Fruit fly (Drosophila melanogaster): ENCODE results near the gene CG18628.

DNA sequence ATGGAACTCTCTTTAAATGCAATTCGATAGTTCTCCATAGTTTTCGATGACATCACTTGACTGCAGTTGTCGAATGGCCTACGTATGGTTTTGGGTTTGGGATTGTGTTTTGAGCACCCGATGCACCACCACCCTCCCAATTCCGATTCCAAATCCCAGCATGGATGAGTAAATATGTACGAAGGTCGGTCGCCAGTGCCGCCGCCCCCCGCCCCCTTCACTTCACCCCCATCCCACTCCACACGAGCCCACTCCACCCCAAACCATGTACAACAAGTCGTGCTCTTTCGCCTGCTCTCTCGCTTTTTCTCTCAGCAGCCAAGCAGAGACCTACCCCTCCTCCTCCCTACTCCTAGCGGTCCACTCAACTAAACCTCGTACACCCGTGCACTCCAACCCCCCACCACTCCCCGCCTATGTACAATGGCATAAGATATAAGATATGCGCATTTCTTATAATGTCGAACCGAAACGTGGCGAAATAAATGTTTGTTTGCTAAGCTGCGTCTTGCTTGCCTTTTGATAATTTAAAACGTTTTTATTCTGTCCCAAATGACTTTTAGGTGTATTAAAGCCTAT is 41.3 kb downstream of the CG18628 start:
- TF ChIP-seq gl (tag; optimal IDR thresholded peaks at IDR 0.05) (no peak), CG34367 (tag; optimal IDR thresholded peaks at IDR 0.05) (no peak), Pif1A (GFP tag; optimal IDR thresholded peaks at IDR 0.05) (no peak), CG9948 (tag; optimal IDR thresholded peaks at IDR 0.05) (no peak), CG15710 (tag; optimal IDR thresholded peaks at IDR 0.05) (no peak), CG12605 (GFP tag; IDR thresholded peaks at IDR 0.05) (peak; percentile 47; the same call in 1 of the 2 replicates), CG17806 (tag; optimal IDR thresholded peaks at IDR 0.05) (no peak), Ets98B (GFP tag; IDR thresholded peaks at IDR 0.05) (peak; percentile 35; the same call in 1 of the 2 replicates), CG8301 (tag; optimal IDR thresholded peaks at IDR 0.05) (no peak), Pif1B (GFP tag; optimal IDR thresholded peaks at IDR 0.05) (no peak), CG4496 (GFP tag; IDR thresholded peaks at IDR 0.05) (peak; percentile 59; the same call in 1 of the 3 replicates)
